Worm (Caenorhabditis elegans) whole organism, young adult: ENCODE measurements around the gene asp-1.

Experiments
- K11D2.4 ChIP-seq: fragments of 200-800 bp; sonication (Bioruptor generic); IDR thresholded peaks from 2 replicates; pipeline ENCODE4 v1.3.6; 2022; ENCODE audit warnings: missing genetic modification reagents, missing genetic modification characterization, missing compliant biosample characterization
- pha-4 ChIP-seq: fragments of 150-350 bp; sonication (generic microtip); optimal IDR thresholded peaks from 2 replicates; lab custom pipeline; 2014; ENCODE audit warnings: missing biosample characterization, missing genetic modification reagents, missing genetic modification characterization

- no peak for TF ChIP-seq K11D2.4 (GFP tag; lab: Robert Waterston, UW)
- no peak for TF ChIP-seq pha-4 (tag; lab: Kevin White, UChicago)
Measured at ce11 chrV:19026163-19026562, 24.4 kb downstream of the asp-1 start, which contains the start of gene Y39B6A.25.
